Worm (Caenorhabditis elegans) whole organism, L3 larva: ENCODE measurements around the gene sru-38.

ENCODE experiments used
- R02D3.7 ChIP-seq: fragments of 150-350 bp; optimal IDR thresholded peaks from 2 replicates; lab custom pipeline; 2014; ENCODE audit warnings: missing biosample characterization, missing genetic modification characterization
- ZK546.5 ChIP-seq: sonication (generic microtip); optimal IDR thresholded peaks from 2 replicates; lab custom pipeline; 2017; ENCODE audit warnings: missing biosample characterization, missing genetic modification characterization
- aly-2 ChIP-seq: fragments of 150-350 bp; optimal IDR thresholded peaks from 2 replicates; lab custom pipeline; 2014; ENCODE audit warnings: missing biosample characterization, missing genetic modification characterization
- ama-1 ChIP-seq: fragments of 150-350 bp; optimal IDR thresholded peaks from 2 replicates; lab custom pipeline; 2018
- ceh-16 ChIP-seq: sonication (generic microtip); optimal IDR thresholded peaks from 2 replicates; lab custom pipeline; 2017; ENCODE audit warnings: missing biosample characterization, missing genetic modification characterization
- ceh-28 ChIP-seq: fragments of 150-350 bp; optimal IDR thresholded peaks from 2 replicates; lab custom pipeline; 2014; ENCODE audit warnings: missing biosample characterization, missing genetic modification reagents, missing genetic modification characterization
- ceh-82 ChIP-seq: fragments of 150-350 bp; optimal IDR thresholded peaks from 2 replicates; lab custom pipeline; 2014; ENCODE audit warnings: missing biosample characterization, missing genetic modification characterization
- daf-12 ChIP-seq: fragments of 150-350 bp; optimal IDR thresholded peaks from 2 replicates; lab custom pipeline; 2014; ENCODE audit warnings: missing biosample characterization, missing genetic modification reagents, missing genetic modification characterization
- egl-27 ChIP-seq: sonication (generic microtip); optimal IDR thresholded peaks from 4 replicates; lab custom pipeline; 2017; ENCODE audit warnings: missing biosample characterization, missing genetic modification reagents, missing genetic modification characterization
- elt-3 ChIP-seq, 3 experiments: fragments of 150-350 bp in 1 of 3; sonication (generic microtip) in 2 of 3; optimal IDR thresholded peaks; 2 replicates in 2 of 3; 4 replicates in 1 of 3; lab custom pipeline; 2014 to 2017; ENCODE audit warnings: missing biosample characterization in 3 of 3, missing genetic modification characterization in 3 of 3
- fkh-10 ChIP-seq: sonication (generic microtip); optimal IDR thresholded peaks from 2 replicates; lab custom pipeline; 2017; ENCODE audit warnings: missing biosample characterization, missing genetic modification reagents, missing genetic modification characterization
- fkh-2 ChIP-seq: fragments of 150-350 bp; optimal IDR thresholded peaks from 2 replicates; lab custom pipeline; 2014; ENCODE audit warnings: missing biosample characterization, missing genetic modification reagents, missing genetic modification characterization
- fos-1 ChIP-seq: fragments of 150-350 bp; optimal IDR thresholded peaks from 2 replicates; lab custom pipeline; 2014; ENCODE audit warnings: missing biosample characterization, missing genetic modification characterization
- hmg-11 ChIP-seq: sonication (generic microtip); optimal IDR thresholded peaks from 2 replicates; lab custom pipeline; 2016; ENCODE audit warnings: missing genetic modification characterization, missing compliant biosample characterization
- jun-1 ChIP-seq: fragments of 150-350 bp; optimal IDR thresholded peaks from 2 replicates; lab custom pipeline; 2014; ENCODE audit warnings: missing biosample characterization, missing genetic modification reagents, missing genetic modification characterization
- lin-15B ChIP-seq: fragments of 150-350 bp; optimal IDR thresholded peaks from 2 replicates; lab custom pipeline; 2014; ENCODE audit warnings: missing biosample characterization, missing genetic modification characterization
- lsy-12 ChIP-seq: sonication (generic microtip); optimal IDR thresholded peaks from 2 replicates; lab custom pipeline; 2016; ENCODE audit warnings: mild to moderate bottlenecking, missing genetic modification characterization, missing compliant biosample characterization
- mdl-1 ChIP-seq: fragments of 150-350 bp; optimal IDR thresholded peaks from 2 replicates; lab custom pipeline; 2014; ENCODE audit warnings: missing biosample characterization, missing genetic modification characterization
- mml-1 ChIP-seq: fragments of 150-350 bp; sonication (generic microtip); optimal IDR thresholded peaks from 3 replicates; lab custom pipeline; 2014; ENCODE audit warnings: missing biosample characterization, missing genetic modification characterization
- nfya-1 ChIP-seq: sonication (generic microtip); optimal IDR thresholded peaks from 2 replicates; lab custom pipeline; 2017; ENCODE audit warnings: missing genetic modification characterization, mild to moderate bottlenecking, missing compliant biosample characterization, antibody characterized with exemption, moderate library complexity; ENCODE audit not compliant: insufficient read depth
- nhr-11 ChIP-seq: fragments of 150-350 bp; optimal IDR thresholded peaks from 2 replicates; lab custom pipeline; 2014; ENCODE audit warnings: missing biosample characterization, missing genetic modification characterization
- nhr-12 ChIP-seq: fragments of 150-350 bp; optimal IDR thresholded peaks from 2 replicates; lab custom pipeline; 2014; ENCODE audit warnings: missing biosample characterization, missing genetic modification characterization
- nhr-237 ChIP-seq: fragments of 150-350 bp; optimal IDR thresholded peaks from 2 replicates; lab custom pipeline; 2014; ENCODE audit warnings: missing biosample characterization, missing genetic modification characterization
- nhr-28 ChIP-seq: fragments of 150-350 bp; optimal IDR thresholded peaks from 2 replicates; lab custom pipeline; 2014; ENCODE audit warnings: missing biosample characterization, missing genetic modification characterization
- nhr-43 ChIP-seq: sonication (generic microtip); optimal IDR thresholded peaks from 2 replicates; lab custom pipeline; 2016; ENCODE audit warnings: mild to moderate bottlenecking, missing genetic modification characterization, missing compliant biosample characterization; ENCODE audit not compliant: poor library complexity, severe bottlenecking
- nhr-67 ChIP-seq: fragments of 150-350 bp; optimal IDR thresholded peaks from 2 replicates; lab custom pipeline; 2014; ENCODE audit warnings: missing biosample characterization, missing genetic modification characterization
- nhr-76 ChIP-seq: fragments of 150-350 bp; sonication (generic microtip); optimal IDR thresholded peaks from 5 replicates; lab custom pipeline; 2014; ENCODE audit warnings: missing biosample characterization, missing genetic modification characterization
- pha-4 ChIP-seq: fragments of 150-350 bp; optimal IDR thresholded peaks from 2 replicates; lab custom pipeline; 2014; ENCODE audit warnings: missing biosample characterization, missing genetic modification reagents, missing genetic modification characterization
- pqm-1 ChIP-seq: fragments of 150-350 bp; optimal IDR thresholded peaks from 2 replicates; lab custom pipeline; 2017; ENCODE audit warnings: missing biosample characterization, missing genetic modification characterization, inconsistent platforms
- sea-2 ChIP-seq: fragments of 150-350 bp; sonication (generic microtip); optimal IDR thresholded peaks from 4 replicates; lab custom pipeline; 2014; ENCODE audit warnings: missing biosample characterization, missing genetic modification reagents, missing genetic modification characterization
- skn-1 ChIP-seq: fragments of 150-350 bp; optimal IDR thresholded peaks from 2 replicates; lab custom pipeline; 2014; ENCODE audit warnings: missing biosample characterization, missing genetic modification characterization
- snpc-4 ChIP-seq: fragments of 150-350 bp; optimal IDR thresholded peaks from 2 replicates; lab custom pipeline; 2014; ENCODE audit warnings: missing biosample characterization, missing genetic modification characterization
- tbx-2 ChIP-seq: sonication (generic microtip); optimal IDR thresholded peaks from 2 replicates; lab custom pipeline; 2016; ENCODE audit warnings: mild to moderate bottlenecking, missing genetic modification characterization, missing compliant biosample characterization
- unc-39 ChIP-seq: sonication (generic microtip); optimal IDR thresholded peaks from 4 replicates; lab custom pipeline; 2017; ENCODE audit warnings: missing biosample characterization, missing genetic modification characterization
- zag-1 ChIP-seq: fragments of 150-350 bp; optimal IDR thresholded peaks from 2 replicates; lab custom pipeline; 2014; ENCODE audit warnings: missing biosample characterization, missing genetic modification characterization
- ztf-11 ChIP-seq: fragments of 150-350 bp; optimal IDR thresholded peaks from 2 replicates; lab custom pipeline; 2014; ENCODE audit warnings: missing biosample characterization, missing genetic modification characterization
- ztf-4 ChIP-seq: fragments of 150-350 bp; optimal IDR thresholded peaks from 2 replicates; lab custom pipeline; 2014; ENCODE audit warnings: missing biosample characterization, missing genetic modification characterization

sru-38 gene

DNA sequence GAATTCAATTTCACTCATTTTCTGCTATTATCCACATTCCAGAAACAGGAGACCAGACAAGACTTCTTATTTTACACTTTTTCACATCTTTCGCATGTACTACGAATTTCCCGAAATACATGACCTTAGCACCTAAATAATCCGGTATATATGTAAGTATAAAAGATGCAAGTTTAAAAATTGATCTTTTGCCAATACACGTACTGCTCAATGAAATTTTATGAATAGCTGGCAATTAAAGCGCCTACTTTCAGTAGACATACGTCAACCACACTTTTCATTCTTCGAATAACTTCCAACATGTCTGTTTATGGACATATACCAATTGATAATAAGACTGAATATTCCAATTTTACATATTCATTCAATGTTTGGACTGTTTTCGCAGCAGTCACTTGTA lies 32.7 kb downstream of the sru-38 start, which contains the start of gene sru-39:
Gene sru-39 (plus strand): TSS at position 301 of the 400 bp plus-strand sequence.
- TF ChIP-seq ama-1 (lab: Kevin White, UChicago), result no peak
- TF ChIP-seq skn-1 (tag; lab: Kevin White, UChicago), result no peak
- no peak for TF ChIP-seq nhr-67
- no peak for TF ChIP-seq R02D3.7
- TF ChIP-seq sea-2, result no peak

DNA sequence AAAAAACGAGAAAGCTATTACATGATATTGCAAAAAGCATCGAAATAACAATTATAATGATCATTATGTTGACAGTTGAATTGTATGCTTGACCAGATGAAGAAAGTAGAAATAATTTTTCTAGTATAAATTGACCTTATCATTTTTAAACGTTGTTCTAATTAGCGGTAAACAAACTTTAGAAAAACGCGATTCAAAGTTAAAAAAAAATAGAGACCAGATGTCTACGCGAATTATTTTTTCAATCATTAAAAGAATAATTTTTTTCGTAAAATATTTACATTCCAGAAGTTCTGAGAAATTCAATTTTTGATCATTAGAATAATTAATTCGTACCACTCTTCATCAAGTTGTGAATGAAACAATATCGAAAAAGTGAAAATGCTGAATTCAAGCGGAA lies 33.9 kb downstream of the sru-38 start, which contains the start of gene F46B6.10:
Gene F46B6.10 (minus strand): TSS at position 101 of the 400 bp plus-strand sequence.
- TF ChIP-seq fkh-10 (GFP tag; lab: Kevin White, UChicago), result no peak
- TF ChIP-seq nhr-28 (tag; lab: Kevin White, UChicago), result no peak
- TF ChIP-seq ZK546.5 (tag; lab: Kevin White, UChicago), result no peak
- TF ChIP-seq lsy-12 (tag; lab: Kevin White, UChicago), result no peak
- no peak for TF ChIP-seq zag-1 (tag; lab: Kevin White, UChicago)
- no peak for TF ChIP-seq elt-3 (tag; optimal IDR thresholded peaks at IDR 0.05; lab: Kevin White, UChicago)
- no peak for TF ChIP-seq R02D3.7
- TF ChIP-seq ceh-28 (tag; lab: Kevin White, UChicago), result no peak
- TF ChIP-seq snpc-4, result no peak
- TF ChIP-seq nhr-12 (tag; lab: Kevin White, UChicago), result no peak
- TF ChIP-seq daf-12 (tag; lab: Kevin White, UChicago), result no peak
- no peak for TF ChIP-seq lin-15B (tag; lab: Kevin White, UChicago)
- TF ChIP-seq hmg-11 (tag; lab: Kevin White, UChicago), result no peak
- no peak for TF ChIP-seq mml-1 (tag; lab: Kevin White, UChicago)
- no peak for TF ChIP-seq nhr-76 (tag; lab: Kevin White, UChicago)
- no peak for TF ChIP-seq ztf-4 (tag; lab: Kevin White, UChicago)
- no peak for TF ChIP-seq pha-4 (tag; lab: Kevin White, UChicago)
- no peak for TF ChIP-seq jun-1
- no peak for TF ChIP-seq nhr-237 (tag; lab: Kevin White, UChicago)
- no peak for TF ChIP-seq unc-39

DNA sequence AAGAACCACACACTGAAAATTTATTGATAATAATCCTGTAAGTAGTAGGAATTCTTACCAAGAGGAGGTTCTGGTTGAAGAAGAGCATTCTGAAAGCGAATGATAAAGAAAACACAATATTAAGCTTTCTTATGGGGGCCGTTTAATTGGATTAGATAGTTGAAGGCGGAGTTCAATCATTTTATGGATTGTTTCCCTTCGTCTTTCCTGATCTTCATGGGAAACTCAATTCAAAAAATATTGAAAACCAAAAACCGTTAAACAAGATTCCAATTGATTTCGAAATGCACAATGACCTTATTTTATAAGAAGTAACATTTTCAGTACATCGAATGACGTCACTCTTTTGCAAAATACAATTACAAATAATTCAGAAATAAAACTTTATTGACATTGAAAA lies 36.8 kb downstream of the sru-38 start, which contains the start of gene F46B6.13:
Gene F46B6.13 (minus strand): TSS at position 101 of the 400 bp plus-strand sequence.
- TF ChIP-seq fos-1 (tag; lab: Kevin White, UChicago) (no peak), ztf-11 (tag; lab: Kevin White, UChicago) (no peak), aly-2 (tag; lab: Kevin White, UChicago) (no peak), lsy-12 (tag; lab: Kevin White, UChicago) (no peak), ZK546.5 (tag; lab: Kevin White, UChicago) (no peak), tbx-2 (tag; lab: Kevin White, UChicago) (no peak), ceh-82 (tag; lab: Kevin White, UChicago) (no peak)

DNA sequence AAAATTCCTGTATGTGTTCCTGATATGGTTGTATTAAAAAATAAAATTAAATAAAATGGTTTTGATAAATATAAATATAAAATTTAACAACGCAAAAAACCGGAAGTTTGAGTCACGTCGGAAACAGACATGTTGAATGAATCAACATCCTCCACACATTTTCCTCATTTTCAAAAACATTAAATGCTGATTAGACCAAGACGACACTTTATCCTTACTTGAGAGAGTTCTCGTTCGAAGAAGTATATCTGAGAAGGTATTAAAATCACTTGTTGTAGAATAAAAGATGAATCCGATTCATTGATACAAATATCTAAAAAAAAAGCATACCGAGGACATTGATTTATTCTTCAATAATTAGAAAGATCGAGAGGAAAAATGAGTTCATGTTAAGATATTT lies 37.6 kb downstream of the sru-38 start:
- TF ChIP-seq skn-1 (tag; lab: Kevin White, UChicago) (no peak), unc-39 (no peak), R02D3.7 (no peak), lsy-12 (tag; lab: Kevin White, UChicago) (no peak), pqm-1 (tag; lab: Kevin White, UChicago) (no peak), elt-3 (tag; optimal IDR thresholded peaks at IDR 0.05; lab: Kevin White, UChicago) (no peak), daf-12 (tag; lab: Kevin White, UChicago) (no peak), nhr-43 (tag; lab: Kevin White, UChicago) (no peak), ceh-16 (no peak), egl-27 (tag; lab: Kevin White, UChicago) (no peak), nhr-237 (tag; lab: Kevin White, UChicago) (no peak), nfya-1 (tag; lab: Kevin White, UChicago) (no peak), nhr-11 (tag; lab: Kevin White, UChicago) (no peak), nhr-12 (tag; lab: Kevin White, UChicago) (no peak), mdl-1 (tag; lab: Kevin White, UChicago) (no peak), nhr-28 (tag; lab: Kevin White, UChicago) (no peak), fkh-2 (tag; lab: Kevin White, UChicago) (no peak), snpc-4 (no peak)
- TF ChIP-seq, all 47 proteins: peak for 0
